Fruit fly (Drosophila melanogaster): ENCODE results near the gene mfas.

The mfas gene

DNA sequence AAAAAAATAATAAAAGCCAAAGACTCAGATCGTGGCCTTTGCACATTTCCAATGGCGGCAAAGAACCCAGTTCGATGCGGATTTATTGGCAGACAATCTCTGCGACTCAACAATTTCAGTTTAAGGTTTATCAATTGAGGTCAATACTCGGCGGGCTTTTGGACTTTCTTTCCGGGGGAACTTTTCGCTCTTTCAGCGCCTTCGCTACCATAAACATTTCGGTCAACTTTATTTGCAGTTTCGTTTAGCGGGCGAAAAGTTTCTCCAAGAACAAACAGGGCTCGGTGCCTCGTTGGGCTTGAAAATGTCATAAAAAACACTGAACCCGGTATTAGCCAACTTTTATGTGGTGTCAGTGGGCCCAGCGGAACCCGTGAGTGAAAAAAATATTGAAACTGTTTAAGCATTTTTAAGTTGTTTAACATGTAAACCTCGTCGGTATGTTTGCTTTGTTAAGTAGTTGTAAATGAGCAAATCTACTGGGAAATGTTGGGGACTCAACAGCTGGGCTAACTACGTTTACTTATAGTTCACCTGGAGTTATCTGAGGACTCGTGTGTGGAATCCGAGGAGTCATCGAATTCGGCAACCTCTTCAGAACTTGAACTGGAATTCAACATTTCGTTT lies 1.5 kb downstream of the mfas start:
- TF ChIP-seq usp (GFP tag; optimal IDR thresholded peaks at IDR 0.05) = no peak
- no peak for TF ChIP-seq Dll (optimal IDR thresholded peaks at IDR 0.05)
- no peak for TF ChIP-seq CG8478 (optimal IDR thresholded peaks at IDR 0.05)

- TF ChIP-seq psq (optimal IDR thresholded peaks at IDR 0.05) (no peak), EcR (GFP tag; optimal IDR thresholded peaks at IDR 0.05) (no peak), CG8478 (optimal IDR thresholded peaks at IDR 0.05) (no peak), usp (GFP tag; optimal IDR thresholded peaks at IDR 0.05) (no peak), pan (optimal IDR thresholded peaks at IDR 0.05) (no peak), Dll (optimal IDR thresholded peaks at IDR 0.05) (no peak)
Observed at dm6 chr3R:11989996-11990395, 3.1 kb downstream of the mfas start.

DNA sequence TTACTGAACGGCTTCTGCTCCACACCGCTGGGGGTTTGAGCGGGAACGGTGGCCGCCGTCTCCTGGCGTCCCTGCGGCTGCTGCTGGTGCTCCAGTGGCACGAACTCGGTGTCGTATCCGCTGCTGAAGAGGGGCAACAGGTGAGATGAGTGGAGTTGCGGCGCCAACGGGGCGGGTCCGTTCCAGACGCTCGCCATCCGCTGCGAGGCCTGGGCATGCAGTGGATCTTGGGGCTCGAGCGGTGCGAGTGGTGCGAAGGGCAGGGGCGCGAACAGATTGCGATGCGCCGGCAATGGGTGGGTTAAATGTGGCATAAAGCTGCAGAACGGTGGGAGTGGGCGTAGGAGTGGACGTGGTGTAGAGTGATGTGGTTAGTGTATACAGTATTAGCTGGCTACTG lies 3.9 kb downstream of the mfas start:
- TF ChIP-seq psq (optimal IDR thresholded peaks at IDR 0.05) (no peak), CG8478 (optimal IDR thresholded peaks at IDR 0.05) (no peak), EcR (GFP tag; optimal IDR thresholded peaks at IDR 0.05) (no peak), Dll (optimal IDR thresholded peaks at IDR 0.05) (no peak), pan (optimal IDR thresholded peaks at IDR 0.05) (no peak), usp (GFP tag; optimal IDR thresholded peaks at IDR 0.05) (no peak)

- TF ChIP-seq CG8478 (optimal IDR thresholded peaks at IDR 0.05) (no peak), Dll (optimal IDR thresholded peaks at IDR 0.05) (no peak), EcR (GFP tag; optimal IDR thresholded peaks at IDR 0.05) (no peak), pan (optimal IDR thresholded peaks at IDR 0.05) (no peak), usp (GFP tag; optimal IDR thresholded peaks at IDR 0.05) (no peak), psq (optimal IDR thresholded peaks at IDR 0.05) (no peak)
Observed at dm6 chr3R:11984862-11985261, 8.3 kb downstream of the mfas start.

DNA sequence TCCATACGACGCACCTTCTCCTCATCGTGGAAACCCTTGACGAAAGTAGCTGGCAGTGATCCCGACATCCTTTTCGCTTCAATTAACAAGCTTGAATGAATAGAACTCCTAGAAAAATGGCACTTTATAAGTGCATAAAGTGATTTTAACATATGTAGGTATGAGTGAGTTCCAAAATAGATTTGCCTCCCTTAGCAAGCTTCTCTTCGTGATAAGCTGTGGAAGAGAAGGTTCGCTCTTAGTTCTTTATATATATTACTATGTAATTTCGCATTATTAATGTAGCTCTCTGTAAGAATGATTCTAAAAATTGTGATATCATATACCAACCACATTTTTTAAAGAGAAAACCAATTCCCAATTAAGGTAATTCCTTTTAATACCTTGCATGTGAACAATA lies 8.7 kb downstream of the mfas start, which contains the start of gene CG3397:
CG3397 (minus strand) TSS at position 101 of the 400 bp plus-strand sequence.
- TF ChIP-seq psq (optimal IDR thresholded peaks at IDR 0.05) = no peak
- TF ChIP-seq Dll (optimal IDR thresholded peaks at IDR 0.05) = no peak
- TF ChIP-seq usp (GFP tag; optimal IDR thresholded peaks at IDR 0.05) = no peak
- no peak for TF ChIP-seq pan (optimal IDR thresholded peaks at IDR 0.05)
- no peak for TF ChIP-seq CG8478 (optimal IDR thresholded peaks at IDR 0.05)
- TF ChIP-seq EcR (GFP tag; optimal IDR thresholded peaks at IDR 0.05) = no peak

DNA sequence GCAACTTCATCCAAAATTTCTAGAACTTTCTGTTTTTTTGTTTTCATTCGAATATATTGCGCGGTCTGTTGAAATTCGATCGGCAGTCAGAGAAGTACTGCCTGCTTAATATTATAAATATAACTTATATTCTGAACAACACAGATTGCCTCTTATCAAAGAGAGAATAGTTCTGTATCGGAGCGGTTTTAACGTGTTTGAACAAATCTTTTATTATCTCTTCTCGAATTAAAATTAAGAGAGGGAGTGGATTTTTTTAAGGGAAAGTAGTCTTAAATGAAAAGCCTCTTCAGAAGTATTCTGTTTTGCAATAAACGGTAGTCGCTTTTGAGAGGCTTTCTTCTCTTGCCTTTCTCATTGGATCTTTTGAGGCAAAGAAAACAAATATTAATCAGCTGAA lies 10.6 kb downstream of the mfas start:
- TF ChIP-seq psq (optimal IDR thresholded peaks at IDR 0.05) (no peak), CG8478 (optimal IDR thresholded peaks at IDR 0.05) (no peak), pan (optimal IDR thresholded peaks at IDR 0.05) (no peak), Dll (optimal IDR thresholded peaks at IDR 0.05) (no peak), EcR (GFP tag; optimal IDR thresholded peaks at IDR 0.05) (no peak), usp (GFP tag; optimal IDR thresholded peaks at IDR 0.05) (no peak)

- no peak for TF ChIP-seq usp (GFP tag; optimal IDR thresholded peaks at IDR 0.05)
- TF ChIP-seq Dll (optimal IDR thresholded peaks at IDR 0.05) = no peak
- TF ChIP-seq EcR (GFP tag; optimal IDR thresholded peaks at IDR 0.05) = no peak
- TF ChIP-seq psq (optimal IDR thresholded peaks at IDR 0.05) = no peak
- no peak for TF ChIP-seq pan (optimal IDR thresholded peaks at IDR 0.05)
- TF ChIP-seq CG8478 (optimal IDR thresholded peaks at IDR 0.05) = no peak
Observed at dm6 chr3R:11981962-11982361, 11.2 kb downstream of the mfas start, which contains the start of gene CG12224. CG12224 (minus strand) TSS chr3R:11982062.

DNA sequence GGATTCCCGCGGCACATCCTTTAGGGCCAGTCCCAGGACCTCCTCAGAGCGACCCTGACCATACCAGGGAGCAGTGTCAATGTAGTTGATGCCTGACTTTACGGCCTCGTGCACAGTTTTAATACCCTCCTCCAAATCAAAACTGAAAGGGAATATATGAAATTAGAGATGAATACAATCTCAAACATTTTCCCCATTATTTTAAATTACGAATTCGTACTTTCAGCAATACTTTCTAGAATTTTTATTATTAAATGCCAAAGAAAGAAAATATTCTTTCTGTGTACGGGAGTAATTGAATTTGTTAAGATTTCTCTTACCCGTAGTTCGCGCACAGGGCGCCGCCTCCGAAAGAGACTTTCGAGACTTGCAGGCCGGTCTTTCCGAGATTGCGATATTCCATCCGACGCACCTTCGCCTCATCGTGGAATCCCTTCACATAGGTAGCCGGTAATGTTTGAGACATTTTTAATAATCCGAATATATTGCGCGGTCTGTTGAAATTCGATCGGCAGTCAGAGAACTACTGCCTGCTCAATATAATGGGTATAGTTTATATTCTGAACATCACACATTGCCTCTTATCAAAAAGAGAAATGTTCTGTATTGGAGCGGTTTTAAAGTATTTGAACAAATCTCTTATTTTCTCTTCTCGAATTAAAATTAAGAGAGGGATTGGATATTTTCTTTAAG lies 13.1 kb downstream of the mfas start, which contains the start of gene CG18547:
CG18547 (minus strand) TSS at position 512 of the 693 bp plus-strand sequence.
- TF ChIP-seq CG8478 (optimal IDR thresholded peaks at IDR 0.05) (no peak), Dll (optimal IDR thresholded peaks at IDR 0.05) (no peak), EcR (GFP tag; optimal IDR thresholded peaks at IDR 0.05) (no peak), pan (optimal IDR thresholded peaks at IDR 0.05) (no peak), psq (optimal IDR thresholded peaks at IDR 0.05) (no peak), usp (GFP tag; optimal IDR thresholded peaks at IDR 0.05) (no peak)

DNA sequence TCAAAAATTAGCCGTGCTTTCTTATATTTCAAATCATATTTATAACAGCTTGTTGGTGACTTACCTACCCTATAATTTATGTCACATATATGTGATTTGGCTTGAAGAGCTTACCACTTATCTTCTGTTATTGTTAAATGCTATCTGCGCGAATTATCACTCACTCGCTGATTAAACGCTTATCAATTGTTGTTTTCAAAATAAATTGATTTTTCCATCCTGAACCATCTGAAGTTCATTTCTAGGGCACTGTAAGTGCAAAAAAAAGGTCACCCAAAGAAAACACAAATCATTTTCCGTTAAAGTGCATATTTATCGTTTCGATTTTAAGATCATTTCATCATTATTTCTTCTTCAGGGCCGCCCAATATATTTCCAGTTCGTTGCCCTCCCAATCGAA lies 14.8 kb downstream of the mfas start:
- TF ChIP-seq CG8478 (optimal IDR thresholded peaks at IDR 0.05) (no peak), Dll (optimal IDR thresholded peaks at IDR 0.05) (no peak)

- peak; percentile 44 for TF ChIP-seq pan (optimal IDR thresholded peaks at IDR 0.05)
- no peak for TF ChIP-seq usp (GFP tag; optimal IDR thresholded peaks at IDR 0.05)
Observed at dm6 chr3R:11977336-11977678, 15.8 kb downstream of the mfas start.

- TF ChIP-seq pan (optimal IDR thresholded peaks at IDR 0.05) (no peak), EcR (GFP tag; optimal IDR thresholded peaks at IDR 0.05) (peak in 1 of 2 experiments; percentile 67), CG8478 (optimal IDR thresholded peaks at IDR 0.05) (no peak), usp (GFP tag; optimal IDR thresholded peaks at IDR 0.05) (no peak), psq (optimal IDR thresholded peaks at IDR 0.05) (no peak)
Observed at dm6 chr3R:11976556-11977335, 16.4 kb downstream of the mfas start, which contains the start of gene CG10005. CG10005 (minus strand) TSS chr3R:11977197.

dm6 chr3R:11974631-11975030 lies 18.5 kb downstream of the mfas start, which contains the start of gene Tango9:
Tango9 (minus strand) TSS chr3R:11974910.
- TF ChIP-seq CG8478 (optimal IDR thresholded peaks at IDR 0.05) (no peak), pan (optimal IDR thresholded peaks at IDR 0.05) (no peak), usp (GFP tag; optimal IDR thresholded peaks at IDR 0.05) (no peak), EcR (GFP tag; optimal IDR thresholded peaks at IDR 0.05) (no peak), Dll (optimal IDR thresholded peaks at IDR 0.05) (no peak), psq (optimal IDR thresholded peaks at IDR 0.05) (no peak)
